Worm (Caenorhabditis elegans) whole organism, young adult: ENCODE results near the gene acr-23.
A peak's percentile ranks its signal among the peaks of the same experiment; 100 is the strongest.

Source experiments
- C06A6.2 ChIP-seq: fragments of 200-800 bp; sonication (Bioruptor generic); conservative IDR thresholded peaks from 2 replicates; pipeline ENCODE4 v1.3.6; 2022; ENCODE audit warnings: missing genetic modification characterization, missing compliant biosample characterization
- C17E4.6 ChIP-seq: fragments of 200-800 bp; sonication (Bioruptor generic); IDR thresholded peaks from 2 replicates; pipeline ENCODE4 v1.3.6; 2022; ENCODE audit warnings: missing genetic modification reagents, missing genetic modification characterization, missing compliant biosample characterization
- F10E7.11 ChIP-seq: sonication (generic microtip); optimal IDR thresholded peaks from 2 replicates; lab custom pipeline; 2017; ENCODE audit warnings: mild to moderate bottlenecking, missing genetic modification characterization, moderate library complexity, missing compliant biosample characterization
- F33H1.4 ChIP-seq: fragments of 200-800 bp; sonication (Bioruptor generic); IDR thresholded peaks from 2 replicates; pipeline ENCODE4 v1.3.6; 2022; ENCODE audit warnings: missing genetic modification reagents, missing genetic modification characterization, missing compliant biosample characterization
- F39B2.1 ChIP-seq: fragments of 200-800 bp; sonication (Bioruptor generic); IDR thresholded peaks from 2 replicates; pipeline ENCODE4 v1.3.6; 2022; ENCODE audit warnings: missing genetic modification reagents, missing genetic modification characterization, missing compliant biosample characterization
- F57C9.4 ChIP-seq: sonication (generic microtip); optimal IDR thresholded peaks from 2 replicates; lab custom pipeline; 2017; ENCODE audit warnings: mild to moderate bottlenecking, missing genetic modification characterization, missing compliant biosample characterization
- K11D2.4 ChIP-seq: fragments of 200-800 bp; sonication (Bioruptor generic); IDR thresholded peaks from 2 replicates; pipeline ENCODE4 v1.3.6; 2022; ENCODE audit warnings: missing genetic modification reagents, missing genetic modification characterization, missing compliant biosample characterization
- K12H6.12 ChIP-seq: fragments of 200-800 bp; sonication (Bioruptor generic); optimal IDR thresholded peaks from 2 replicates; lab custom pipeline; 2018; ENCODE audit warnings: mild to moderate bottlenecking, missing genetic modification characterization, missing compliant biosample characterization
- T07F8.4 ChIP-seq: sonication (generic microtip); optimal IDR thresholded peaks from 2 replicates; lab custom pipeline; 2016; ENCODE audit warnings: mild to moderate bottlenecking, missing genetic modification characterization, moderate library complexity, missing compliant biosample characterization
- Y95B8A.8 ChIP-seq: fragments of 200-800 bp; sonication (Bioruptor generic); IDR thresholded peaks from 2 replicates; pipeline ENCODE4 v1.3.6; 2022; ENCODE audit warnings: missing genetic modification reagents, missing genetic modification characterization, missing compliant biosample characterization
- ama-1 ChIP-seq, 3 experiments: fragments of 150-350 bp in 1 of 3; sonication (generic microtip) in 2 of 3; optimal IDR thresholded peaks; 2 replicates each; lab custom pipeline; 2014 to 2018; ENCODE audit warnings: missing biosample characterization in 2 of 3, missing genetic modification characterization in 2 of 3, missing genetic modification reagents in 2 of 3
- attf-5 ChIP-seq: fragments of 200-800 bp; sonication (Bioruptor generic); optimal IDR thresholded peaks from 2 replicates; lab custom pipeline; 2018; ENCODE audit warnings: mild to moderate bottlenecking, missing genetic modification characterization, missing compliant biosample characterization
- bed-1 ChIP-seq: fragments of 200-800 bp; sonication (Bioruptor generic); IDR thresholded peaks from 2 replicates; pipeline ENCODE4 v1.3.6; 2022; ENCODE audit warnings: missing genetic modification reagents, missing genetic modification characterization, missing compliant biosample characterization
- cebp-1 ChIP-seq, 2 experiments: fragments of 200-800 bp in 1 of 2; sonication (Bioruptor generic) in 1 of 2; sonication (generic microtip) in 1 of 2; IDR thresholded peaks in 1 of 2; optimal IDR thresholded peaks in 1 of 2; 2 replicates each; pipeline versions ENCODE4 v1.3.6 to Lab custom; 2017 to 2022; ENCODE audit warnings: missing compliant biosample characterization in 2 of 2, missing genetic modification characterization in 2 of 2, mild to moderate bottlenecking in 1 of 2, missing genetic modification reagents in 1 of 2, moderate library complexity in 1 of 2
- ceh-58 ChIP-seq: fragments of 200-800 bp; sonication (Bioruptor generic); IDR thresholded peaks from 2 replicates; pipeline ENCODE4 v1.3.6; 2022; ENCODE audit warnings: missing genetic modification characterization, missing compliant biosample characterization
- ceh-79 ChIP-seq: sonication (generic microtip); optimal IDR thresholded peaks from 2 replicates; lab custom pipeline; 2017; ENCODE audit warnings: mild to moderate bottlenecking, missing genetic modification characterization, missing compliant biosample characterization
- ceh-91 ChIP-seq: fragments of 200-800 bp; sonication (Bioruptor generic); IDR thresholded peaks from 2 replicates; pipeline ENCODE4 v1.3.6; 2022; ENCODE audit warnings: missing genetic modification reagents, missing genetic modification characterization, missing compliant biosample characterization
- egl-18 ChIP-seq: fragments of 200-800 bp; sonication (Bioruptor generic); IDR thresholded peaks from 2 replicates; pipeline ENCODE4 v1.3.6; 2022; ENCODE audit warnings: missing genetic modification reagents, missing genetic modification characterization, missing compliant biosample characterization
- hlh-26 ChIP-seq: fragments of 200-800 bp; sonication (Bioruptor generic); conservative IDR thresholded peaks from 2 replicates; pipeline ENCODE4 v1.3.6; 2022; ENCODE audit warnings: missing genetic modification reagents, missing genetic modification characterization, missing compliant biosample characterization
- hmg-1.2 ChIP-seq: fragments of 200-800 bp; sonication (Bioruptor generic); IDR thresholded peaks from 2 replicates; pipeline ENCODE4 v1.3.6; 2022; ENCODE audit warnings: missing genetic modification reagents, missing genetic modification characterization, missing compliant biosample characterization
- hmg-20 ChIP-seq: fragments of 200-800 bp; sonication (Bioruptor generic); IDR thresholded peaks from 2 replicates; pipeline ENCODE4 v1.3.6; 2022; ENCODE audit warnings: missing genetic modification reagents, missing genetic modification characterization, missing compliant biosample characterization
- hrde-1 ChIP-seq: sonication (generic microtip); optimal IDR thresholded peaks from 2 replicates; lab custom pipeline; 2016; ENCODE audit warnings: missing genetic modification characterization, mild to moderate bottlenecking, missing compliant biosample characterization, moderate library complexity, missing genotype, missing genetic modification reagents, borderline replicate concordance
- hsf-1 ChIP-seq: fragments of 200-800 bp; sonication (Bioruptor generic); IDR thresholded peaks from 2 replicates; pipeline ENCODE4 v1.3.6; 2022; ENCODE audit warnings: missing genetic modification reagents, missing genetic modification characterization, missing compliant biosample characterization
- lin-54 ChIP-seq: fragments of 200-800 bp; sonication (Bioruptor generic); optimal IDR thresholded peaks from 2 replicates; lab custom pipeline; 2018; ENCODE audit warnings: mild to moderate bottlenecking, missing genetic modification characterization, missing compliant biosample characterization
- madf-10 ChIP-seq: sonication (generic microtip); optimal IDR thresholded peaks from 2 replicates; lab custom pipeline; 2016; ENCODE audit warnings: mild to moderate bottlenecking, missing genetic modification characterization, missing compliant biosample characterization
- madf-3 ChIP-seq: fragments of 200-800 bp; sonication (Bioruptor generic); IDR thresholded peaks from 2 replicates; pipeline ENCODE4 v1.3.6; 2022; ENCODE audit warnings: missing genetic modification reagents, missing genetic modification characterization, missing compliant biosample characterization
- mcd-1 ChIP-seq: fragments of 200-800 bp; sonication (Bioruptor generic); IDR thresholded peaks from 2 replicates; pipeline ENCODE4 v1.3.6; 2022; ENCODE audit warnings: missing genetic modification reagents, missing genetic modification characterization, missing compliant biosample characterization
- nfyb-1 ChIP-seq: fragments of 200-800 bp; sonication (Bioruptor generic); IDR thresholded peaks from 2 replicates; pipeline ENCODE4 v1.3.6; 2022; ENCODE audit warnings: missing genetic modification reagents, missing genetic modification characterization, missing compliant biosample characterization
- rec-8 ChIP-seq, 2 experiments: sonication (generic microtip); optimal IDR thresholded peaks; 2 replicates each; lab custom pipeline; 2016; ENCODE audit warnings: mild to moderate bottlenecking in 2 of 2, missing genetic modification characterization in 2 of 2, missing genetic modification reagents in 2 of 2, missing genotype in 2 of 2, missing biosample characterization in 1 of 2, missing compliant biosample characterization in 1 of 2, moderate library complexity in 1 of 2
- snpc-1.3 ChIP-seq: sonication (generic microtip); optimal IDR thresholded peaks from 2 replicates; lab custom pipeline; 2017; ENCODE audit warnings: missing genetic modification characterization, mild to moderate bottlenecking, missing compliant biosample characterization, antibody characterized with exemption, moderate library complexity, missing genotype, missing genetic modification reagents; ENCODE audit not compliant: insufficient read depth
- somi-1 ChIP-seq: fragments of 200-800 bp; sonication (Bioruptor generic); optimal IDR thresholded peaks from 2 replicates; lab custom pipeline; 2018; ENCODE audit warnings: mild to moderate bottlenecking, missing genetic modification characterization, missing compliant biosample characterization
- sptf-2 ChIP-seq: fragments of 200-800 bp; sonication (Bioruptor generic); optimal IDR thresholded peaks from 2 replicates; lab custom pipeline; 2018; ENCODE audit warnings: mild to moderate bottlenecking, missing genetic modification characterization, missing compliant biosample characterization
- tbp1 ChIP-seq: fragments of 200-800 bp; sonication (Bioruptor generic); optimal IDR thresholded peaks from 2 replicates; lab custom pipeline; 2018; ENCODE audit warnings: mild to moderate bottlenecking, missing genetic modification characterization, missing compliant biosample characterization
- zim-3 ChIP-seq: sonication (generic microtip); optimal IDR thresholded peaks from 2 replicates; lab custom pipeline; 2017; ENCODE audit warnings: mild to moderate bottlenecking, missing genetic modification characterization, moderate library complexity, missing compliant biosample characterization
- ztf-18 ChIP-seq: sonication (generic microtip); optimal IDR thresholded peaks from 2 replicates; lab custom pipeline; 2016; ENCODE audit warnings: missing genotype, mild to moderate bottlenecking, missing genetic modification characterization, missing compliant biosample characterization

The acr-23 gene

DNA sequence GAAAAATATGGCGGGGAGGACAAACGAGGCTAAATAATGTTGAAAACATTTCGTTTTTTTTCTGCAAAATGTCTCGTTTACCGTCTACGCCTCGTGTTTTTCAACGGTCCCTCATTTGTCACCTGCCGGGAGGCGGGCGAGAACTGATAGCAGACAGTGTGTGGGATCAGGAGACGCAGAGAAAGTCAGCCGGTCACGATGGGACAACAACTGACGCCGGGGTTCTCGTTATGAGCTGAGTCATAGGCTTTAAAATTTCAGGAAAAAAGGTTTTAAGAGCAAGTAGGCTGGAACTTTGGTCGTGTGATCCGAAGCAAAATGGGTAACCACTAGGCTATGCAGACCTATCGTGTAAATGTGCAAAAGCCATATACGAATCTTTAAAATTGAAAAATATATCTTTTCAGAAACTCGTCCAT, 26.4 kb upstream of the acr-23 start, which contains the start of gene W08A12.2 (continued):
- no peak for TF ChIP-seq ama-1 (optimal IDR thresholded peaks at IDR 0.05; lab: Kevin White, UChicago)
- peak; percentile 5 to 82 for TF ChIP-seq ama-1 (GFP tag; optimal IDR thresholded peaks at IDR 0.05; lab: Kevin White, UChicago)
- TF ChIP-seq sptf-2 (GFP tag; lab: Kevin White, UChicago): no peak
- TF ChIP-seq K11D2.4 (GFP tag; lab: Robert Waterston, UW): peak; percentile 34; the same call in 1 of the 2 replicates
- TF ChIP-seq zim-3 (tag; lab: Kevin White, UChicago): peak; percentile 2
- peak; percentile 1 for TF ChIP-seq lin-54 (GFP tag; lab: Kevin White, UChicago)
- TF ChIP-seq madf-3 (GFP tag; lab: Robert Waterston, UW): no peak
- no peak for TF ChIP-seq C17E4.6 (GFP tag; lab: Robert Waterston, UW)
- no peak for TF ChIP-seq F57C9.4 (tag; lab: Kevin White, UChicago)
- peak; percentile 34 for TF ChIP-seq T07F8.4 (tag; lab: Kevin White, UChicago)
- TF ChIP-seq hsf-1 (GFP tag; lab: Robert Waterston, UW): 0 out of 2 replicates have a peak, but pooled peaks have one; percentile 18
- TF ChIP-seq snpc-1.3 (tag; lab: Kevin White, UChicago): peak; percentile 12
- TF ChIP-seq rec-8 (tag; optimal IDR thresholded peaks at IDR 0.05; lab: Kevin White, UChicago): peak; percentile 18 to 88
- TF ChIP-seq nfyb-1 (GFP tag; lab: Robert Waterston, UW): peak; percentile 66; the same call in 1 of the 2 replicates
- TF ChIP-seq ceh-79 (tag; lab: Kevin White, UChicago): no peak
- TF ChIP-seq attf-5 (GFP tag; lab: Kevin White, UChicago): peak; percentile 12
- TF ChIP-seq F10E7.11 (tag; lab: Kevin White, UChicago): peak; percentile 41
- no peak for TF ChIP-seq egl-18 (GFP tag; lab: Robert Waterston, UW)
- TF ChIP-seq somi-1: peak; percentile 72
- no peak for TF ChIP-seq C06A6.2 (GFP tag; lab: Robert Waterston, UW)

DNA sequence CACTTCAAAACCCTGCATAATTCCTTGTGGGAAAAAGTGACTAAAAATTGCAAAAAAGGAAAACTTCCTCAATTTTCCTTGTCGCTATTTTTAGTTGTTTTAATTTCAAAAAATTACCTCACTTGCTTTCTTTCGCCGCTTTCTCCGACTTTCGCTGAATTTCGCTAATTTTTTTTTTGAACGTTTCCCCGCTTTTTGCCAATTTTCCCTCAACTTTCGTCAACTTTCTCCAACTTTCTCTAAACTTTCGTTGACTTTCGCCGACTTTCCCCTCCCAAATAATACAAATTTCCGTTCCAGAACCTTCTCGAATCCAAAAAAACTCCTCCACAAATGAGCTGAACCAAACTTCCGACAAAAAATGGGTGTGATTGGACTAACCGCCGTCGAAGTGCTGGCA, 23.2 kb upstream of the acr-23 start, which contains the start of gene W08A12.3:
TSS of gene W08A12.3 (plus strand) at position 301 of the 400 bp plus-strand sequence.
- TF ChIP-seq F39B2.1 (GFP tag; lab: Robert Waterston, UW) (no peak), cebp-1 (GFP tag; IDR thresholded peaks at IDR 0.05; lab: Robert Waterston, UW) (no peak), cebp-1 (tag; optimal IDR thresholded peaks at IDR 0.05; lab: Kevin White, UChicago) (no peak), hmg-20 (GFP tag; lab: Robert Waterston, UW) (no peak)

DNA sequence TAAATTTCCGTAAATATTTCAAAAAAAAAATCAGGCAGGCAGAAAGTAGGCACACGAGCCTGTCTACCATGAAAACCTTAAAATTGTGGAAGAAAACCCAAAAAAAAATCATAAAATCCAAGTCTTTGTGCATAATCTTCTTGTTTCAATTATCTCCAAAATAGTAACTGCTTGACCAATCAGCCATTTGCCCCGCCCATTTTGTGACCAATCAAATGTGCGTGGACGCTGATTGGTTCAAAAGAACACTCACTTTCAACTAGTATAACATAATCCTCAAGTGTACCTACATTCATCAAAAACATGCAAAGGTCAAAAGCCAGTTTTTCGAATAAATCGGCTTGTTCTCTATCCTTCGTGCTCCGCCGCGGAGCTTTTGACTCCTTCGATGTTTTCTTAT, 19.1 kb upstream of the acr-23 start:
- TF ChIP-seq hlh-26 (GFP tag; lab: Robert Waterston, UW) (no peak), tbp1 (GFP tag; lab: Kevin White, UChicago) (no peak), bed-1 (GFP tag; lab: Robert Waterston, UW) (no peak), Y95B8A.8 (GFP tag; lab: Robert Waterston, UW) (no peak), ztf-18 (tag; lab: Kevin White, UChicago) (no peak), K11D2.4 (GFP tag; lab: Robert Waterston, UW) (no peak)

DNA sequence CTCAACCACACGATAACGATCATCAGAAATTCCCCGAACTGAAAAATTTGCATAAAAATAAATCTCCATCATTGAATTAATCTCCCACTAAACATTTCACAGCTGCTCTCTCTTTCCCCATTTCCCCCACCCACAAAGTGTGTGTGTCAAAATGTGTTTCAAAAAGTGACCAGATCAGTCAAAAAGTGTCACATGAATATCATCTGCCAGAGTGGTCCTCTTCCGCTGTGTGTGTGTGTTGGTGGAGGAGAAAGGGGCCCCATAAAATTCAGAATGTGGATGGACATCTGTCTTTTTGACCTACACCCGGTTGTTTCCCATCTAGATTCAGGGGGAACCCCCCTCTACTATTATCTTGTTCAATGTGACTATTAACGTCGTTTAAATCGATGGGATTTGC, 17.8 kb upstream of the acr-23 start:
- TF ChIP-seq mcd-1 (GFP tag; lab: Robert Waterston, UW): no peak
- TF ChIP-seq hrde-1 (tag; lab: Kevin White, UChicago): no peak
- TF ChIP-seq ceh-58 (GFP tag; lab: Robert Waterston, UW): no peak
- TF ChIP-seq hmg-1.2 (GFP tag; lab: Robert Waterston, UW): no peak
- TF ChIP-seq C17E4.6 (GFP tag; lab: Robert Waterston, UW): no peak
- TF ChIP-seq K12H6.12 (tag; lab: Kevin White, UChicago): no peak
- TF ChIP-seq F33H1.4: no peak
- no peak for TF ChIP-seq ceh-91 (GFP tag; lab: Robert Waterston, UW)
- no peak for TF ChIP-seq madf-10 (tag; lab: Kevin White, UChicago)
- TF ChIP-seq K11D2.4 (GFP tag; lab: Robert Waterston, UW): no peak
- no peak for TF ChIP-seq F39B2.1 (GFP tag; lab: Robert Waterston, UW)
